Fruit fly (Drosophila melanogaster): ENCODE measurements around the gene OXA1L.
A peak's percentile ranks its signal among the peaks of the same experiment; 100 is the strongest.

The OXA1L gene

dm6 chr3L:10852347-10853130 lies 33.7 kb downstream of the OXA1L start (continued):
- no peak for TF ChIP-seq bowl (GFP tag; IDR thresholded peaks at IDR 0.05)
- TF ChIP-seq cwo (GFP tag; optimal IDR thresholded peaks at IDR 0.05) = no peak
- no peak for TF ChIP-seq dimm (GFP tag; IDR thresholded peaks at IDR 0.05)
- TF ChIP-seq Oaz (GFP tag; IDR thresholded peaks at IDR 0.05) = no peak
- TF ChIP-seq CG6791 (GFP tag; IDR thresholded peaks at IDR 0.05; ENCODE audit: partially characterized antibody) = no peak
- TF ChIP-seq CG33557 (GFP tag; optimal IDR thresholded peaks at IDR 0.05) = no peak
- no peak for TF ChIP-seq chm (GFP tag; IDR thresholded peaks at IDR 0.05)
- no peak for TF ChIP-seq H2.0 (GFP tag; IDR thresholded peaks at IDR 0.05)
- peak; percentile 20 for TF ChIP-seq CG15011 (GFP tag; optimal IDR thresholded peaks at IDR 0.05)
- TF ChIP-seq D19B (GFP tag; optimal IDR thresholded peaks at IDR 0.05) = no peak
- no peak for TF ChIP-seq HLH3B (GFP tag; IDR thresholded peaks at IDR 0.05)
- TF ChIP-seq CG3995 (GFP tag; optimal IDR thresholded peaks at IDR 0.05) = no peak
- TF ChIP-seq sisA (GFP tag; IDR thresholded peaks at IDR 0.05) = no peak
- no peak; the same call in 1 of the 2 replicates for TF ChIP-seq rib (GFP tag; IDR thresholded peaks at IDR 0.05)
- TF ChIP-seq Lpt (GFP tag; optimal IDR thresholded peaks at IDR 0.05) = no peak
- peak; percentile 69 for TF ChIP-seq CG32772 (GFP tag; IDR thresholded peaks at IDR 0.05)
- no peak for TF ChIP-seq exex (tag; optimal IDR thresholded peaks at IDR 0.05)
- TF ChIP-seq Scr (GFP tag; IDR thresholded peaks at IDR 0.05; ENCODE audit: partially characterized antibody) = peak; percentile 26; the same call in 1 of the 2 replicates
- no peak for TF ChIP-seq Bdp1 (GFP tag; optimal IDR thresholded peaks at IDR 0.05)
- no peak for TF ChIP-seq Abd-B (GFP tag; optimal IDR thresholded peaks at IDR 0.05)
- no peak for TF ChIP-seq CG3065 (GFP tag; optimal IDR thresholded peaks at IDR 0.05)
- TF ChIP-seq p53 (GFP tag; optimal IDR thresholded peaks at IDR 0.05) = no peak
- TF ChIP-seq gro (GFP tag; optimal IDR thresholded peaks at IDR 0.05) = peak; percentile 59
- no peak for TF ChIP-seq CkIIα-i1 (GFP tag; IDR thresholded peaks at IDR 0.05)
- TF ChIP-seq CG11456 (GFP tag; IDR thresholded peaks at IDR 0.05) = no peak; the same call in 2 of the 3 replicates
- TF ChIP-seq trem (tag; optimal IDR thresholded peaks at IDR 0.05) = no peak
- peak; percentile 19 for TF ChIP-seq CHES-1-like (GFP tag; optimal IDR thresholded peaks at IDR 0.05)
- no peak for TF ChIP-seq ind (GFP tag; optimal IDR thresholded peaks at IDR 0.05)
- TF ChIP-seq CG15073 (GFP tag; optimal IDR thresholded peaks at IDR 0.05) = no peak
- TF ChIP-seq nerfin-1 (tag; optimal IDR thresholded peaks at IDR 0.05) = peak; percentile 64
- no peak for TF ChIP-seq CG8359 (GFP tag; optimal IDR thresholded peaks at IDR 0.05; ENCODE audit: borderline replicate concordance)
- TF ChIP-seq CG1529 (GFP tag; optimal IDR thresholded peaks at IDR 0.05) = no peak
- TF ChIP-seq luna (GFP tag; optimal IDR thresholded peaks at IDR 0.05) = no peak
- no peak for TF ChIP-seq grau (tag; optimal IDR thresholded peaks at IDR 0.05)
- 0 out of 2 replicates have a peak, but pooled peaks have one; percentile 29 for TF ChIP-seq CG3847 (GFP tag; IDR thresholded peaks at IDR 0.05)
- TF ChIP-seq CG8281 (tag; optimal IDR thresholded peaks at IDR 0.05) = no peak
- no peak for TF ChIP-seq Lhr (GFP tag; optimal IDR thresholded peaks at IDR 0.05)
- no peak for TF ChIP-seq CG14965 (GFP tag; optimal IDR thresholded peaks at IDR 0.05; ENCODE audit: borderline replicate concordance)
- no peak for TF ChIP-seq crc (GFP tag; optimal IDR thresholded peaks at IDR 0.05)
- TF ChIP-seq sens (GFP tag) = peak; percentile 73
- TF ChIP-seq Oli (tag; optimal IDR thresholded peaks at IDR 0.05) = no peak
- no peak for TF ChIP-seq croc (GFP tag; conservative IDR thresholded peaks at IDR 0.05)
- TF ChIP-seq Hsf (GFP tag; optimal IDR thresholded peaks at IDR 0.05) = no peak
- no peak for TF ChIP-seq eyg (GFP tag; optimal IDR thresholded peaks at IDR 0.05)
- TF ChIP-seq D19A (tag; optimal IDR thresholded peaks at IDR 0.05) = no peak
- no peak for TF ChIP-seq CG8924 (tag; optimal IDR thresholded peaks at IDR 0.05)
- TF ChIP-seq h (optimal IDR thresholded peaks at IDR 0.05) = no peak
- no peak for TF ChIP-seq Sox102F (GFP tag; optimal IDR thresholded peaks at IDR 0.05)
- peak; percentile 41; the same call in 1 of the 2 replicates for TF ChIP-seq sna (GFP tag; IDR thresholded peaks at IDR 0.05; ENCODE audit: partially characterized antibody)
- TF ChIP-seq CG18476 (GFP tag; optimal IDR thresholded peaks at IDR 0.05) = no peak
- no peak for TF ChIP-seq repo (GFP tag; optimal IDR thresholded peaks at IDR 0.05)
